Worm (Caenorhabditis elegans) whole organism, midembryonic: ENCODE data around the gene C15H7.3.

ENCODE experiments used
- T22C8.4 ChIP-seq: fragments of 200-800 bp; sonication (Bioruptor generic); IDR thresholded peaks from 2 replicates; pipeline ENCODE4 v1.3.6; 2022; ENCODE audit warnings: missing genetic modification characterization, missing compliant biosample characterization
- cog-1 ChIP-seq: sonication (generic microtip); optimal IDR thresholded peaks from 2 replicates; lab custom pipeline; 2016; ENCODE audit warnings: missing genetic modification characterization, missing compliant biosample characterization
- flt-1 ChIP-seq: fragments of 200-800 bp; sonication (Bioruptor generic); IDR thresholded peaks from 2 replicates; pipeline ENCODE4 v1.3.6; 2022; ENCODE audit warnings: missing genetic modification characterization, missing compliant biosample characterization
- klf-2 ChIP-seq: fragments of 200-800 bp; sonication (Bioruptor generic); conservative IDR thresholded peaks from 2 replicates; pipeline ENCODE4 v1.3.6; 2022; ENCODE audit warnings: missing genetic modification reagents, missing genetic modification characterization, missing compliant biosample characterization
- med-1 ChIP-seq: sonication (generic microtip); optimal IDR thresholded peaks from 2 replicates; lab custom pipeline; 2017; ENCODE audit warnings: missing genetic modification characterization, mild to moderate bottlenecking, missing compliant biosample characterization, antibody characterized with exemption, missing genetic modification reagents; ENCODE audit not compliant: insufficient read depth
- ref-1 ChIP-seq: fragments of 200-800 bp; sonication (Bioruptor generic); conservative IDR thresholded peaks from 2 replicates; pipeline ENCODE4 v1.3.6; 2022; ENCODE audit warnings: missing genetic modification reagents, missing genetic modification characterization, missing compliant biosample characterization
- tab-1 ChIP-seq: fragments of 200-800 bp; sonication (Bioruptor generic); IDR thresholded peaks from 2 replicates; pipeline ENCODE4 v1.3.6; 2022; ENCODE audit warnings: missing genetic modification characterization, missing compliant biosample characterization
- ztf-23 ChIP-seq: fragments of 200-800 bp; sonication (Bioruptor generic); IDR thresholded peaks from 2 replicates; pipeline ENCODE4 v1.3.6; 2022; ENCODE audit warnings: missing genetic modification reagents, missing genetic modification characterization, missing compliant biosample characterization
- ztf-29 ChIP-seq: fragments of 200-800 bp; sonication (Bioruptor generic); IDR thresholded peaks from 2 replicates; pipeline ENCODE4 v1.3.6; 2022; ENCODE audit warnings: missing genetic modification reagents, missing genetic modification characterization, missing compliant biosample characterization

Gene C15H7.3

DNA sequence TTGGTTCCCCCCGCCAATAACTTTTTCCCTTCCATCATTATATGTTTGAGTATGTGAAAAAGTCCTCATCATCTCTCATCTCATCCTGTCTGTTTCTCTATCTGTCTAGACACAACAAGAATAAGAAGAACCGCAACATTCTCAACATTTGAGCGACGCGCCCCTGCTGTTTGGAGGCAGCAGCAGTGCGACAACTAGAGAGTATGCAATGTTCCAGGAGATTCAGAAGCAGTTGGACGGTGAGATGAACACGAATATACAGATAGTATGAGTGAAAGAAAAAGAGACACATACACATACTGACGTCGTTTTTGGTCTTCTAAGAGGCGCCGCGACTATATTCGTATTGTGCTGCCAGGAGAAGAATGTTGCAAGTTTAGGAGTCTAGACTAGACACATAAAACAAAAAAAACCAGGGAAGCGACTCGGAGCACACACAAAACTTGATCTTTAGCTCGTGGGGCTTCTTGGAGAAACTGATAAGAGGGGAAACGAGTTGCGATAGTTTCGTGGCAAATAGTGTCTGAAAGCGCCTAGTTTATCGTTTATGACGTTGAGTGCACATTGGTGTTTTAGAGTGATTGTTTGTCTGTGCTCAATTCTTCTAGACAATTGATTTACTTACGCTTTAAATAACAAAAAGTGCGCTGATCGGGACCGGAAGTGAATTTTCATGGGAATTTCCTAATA lies 13.9 kb upstream of the C15H7.3 start:
- TF ChIP-seq tab-1 = no peak
- no peak for TF ChIP-seq med-1
- TF ChIP-seq ztf-29 (GFP tag; lab: Robert Waterston, UW) = no peak
- TF ChIP-seq ref-1 (GFP tag; lab: Robert Waterston, UW) = no peak
- TF ChIP-seq T22C8.4 (GFP tag; lab: Robert Waterston, UW) = no peak
- TF ChIP-seq ztf-23 (GFP tag; lab: Robert Waterston, UW) = no peak
- TF ChIP-seq flt-1 = no peak
- no peak for TF ChIP-seq klf-2

DNA sequence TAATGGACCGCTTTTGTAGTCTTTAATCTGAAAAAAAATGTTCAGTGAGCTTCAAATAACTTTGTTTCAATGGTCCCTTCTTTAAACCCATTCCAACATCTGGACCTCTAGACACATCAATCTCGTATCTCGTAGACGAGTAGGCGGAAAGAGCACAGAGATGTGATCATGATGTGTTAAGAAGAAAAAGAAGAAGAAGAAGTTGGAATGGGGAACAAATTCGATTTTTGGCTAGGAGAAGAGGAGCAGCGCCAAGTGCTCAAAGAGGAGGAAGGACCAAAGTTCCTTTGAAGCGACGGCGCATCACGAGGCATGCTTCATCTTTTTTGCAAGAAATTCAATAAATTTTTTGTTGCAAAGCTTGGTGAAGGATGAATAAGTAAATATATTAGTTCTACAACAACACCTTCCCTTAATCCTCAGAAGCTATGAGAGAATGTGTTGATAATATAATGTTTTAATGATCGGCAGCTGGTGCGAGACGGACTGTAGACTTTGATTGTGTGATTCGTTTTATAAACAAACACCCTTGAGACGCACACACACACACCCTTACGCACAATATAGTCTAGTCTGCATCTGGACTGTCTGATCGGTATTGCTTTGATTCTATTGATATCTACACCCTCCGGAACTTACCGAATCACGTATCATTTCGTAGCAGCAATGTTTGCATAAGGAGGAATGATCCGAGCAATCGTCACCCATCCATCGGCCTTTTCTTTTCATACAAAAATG lies 12.9 kb upstream of the C15H7.3 start:
- TF ChIP-seq T22C8.4 (GFP tag; lab: Robert Waterston, UW) = no peak
- TF ChIP-seq ztf-23 (GFP tag; lab: Robert Waterston, UW) = no peak
- TF ChIP-seq flt-1 = no peak
- no peak for TF ChIP-seq ref-1 (GFP tag; lab: Robert Waterston, UW)
- TF ChIP-seq klf-2 = no peak
- no peak for TF ChIP-seq med-1

DNA sequence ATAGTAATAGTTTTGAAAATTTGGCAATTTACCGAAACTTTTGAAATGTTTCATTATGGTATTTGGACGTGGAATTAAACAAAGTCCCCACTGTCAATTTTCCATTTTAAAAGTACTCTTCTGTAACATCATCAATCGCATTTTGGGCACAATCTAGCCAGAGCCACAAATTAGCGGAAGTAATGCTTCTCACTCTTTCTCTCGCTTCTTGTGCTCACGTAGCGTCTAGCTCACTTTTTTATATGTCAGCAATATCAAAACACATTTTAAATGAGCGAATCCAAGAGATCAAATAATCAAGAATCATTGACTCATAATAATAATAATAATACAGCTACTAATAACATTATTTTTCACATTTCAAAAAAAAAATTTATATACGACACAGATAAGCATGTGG lies 12.2 kb upstream of the C15H7.3 start:
- TF ChIP-seq med-1 (no peak), T22C8.4 (GFP tag; lab: Robert Waterston, UW) (no peak), cog-1 (tag; lab: Kevin White, UChicago) (no peak), klf-2 (no peak), flt-1 (no peak), ztf-23 (GFP tag; lab: Robert Waterston, UW) (no peak), ref-1 (GFP tag; lab: Robert Waterston, UW) (no peak), ztf-29 (GFP tag; lab: Robert Waterston, UW) (no peak), tab-1 (no peak)

DNA sequence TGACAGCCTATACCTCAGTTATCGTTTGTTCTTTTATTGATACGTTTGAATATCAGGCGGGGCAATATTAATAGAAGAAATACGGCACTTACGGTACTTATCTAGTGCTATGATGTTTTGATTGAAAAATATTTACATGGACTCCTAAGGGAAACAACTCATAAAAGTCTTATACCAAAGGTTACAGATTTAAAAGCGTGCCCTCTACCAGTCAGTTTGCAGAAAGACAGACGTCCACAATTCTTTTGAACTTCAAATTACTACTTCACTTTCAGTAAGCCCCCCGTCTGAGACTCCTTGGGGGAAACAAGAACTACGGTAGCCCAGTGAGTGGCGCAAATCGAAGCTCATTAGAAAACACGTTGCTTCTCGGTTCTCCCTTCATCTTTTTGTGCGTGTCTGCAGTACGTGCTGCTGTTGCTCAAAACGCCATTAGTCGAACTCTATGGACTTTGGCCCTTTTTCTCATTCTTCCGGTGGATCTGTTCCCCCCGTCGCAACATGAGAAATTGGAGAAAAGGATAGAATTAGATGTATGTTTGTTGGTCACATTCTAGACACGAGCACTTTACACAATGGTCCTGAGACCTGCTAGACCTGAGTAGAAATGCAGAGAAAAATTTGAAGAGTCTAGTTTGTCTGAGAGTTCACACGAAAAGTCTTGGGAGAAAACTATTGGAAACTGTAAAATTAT lies 10.6 kb upstream of the C15H7.3 start:
- TF ChIP-seq cog-1 (tag; lab: Kevin White, UChicago) (no peak), klf-2 (no peak), med-1 (no peak), ztf-23 (GFP tag; lab: Robert Waterston, UW) (no peak)

DNA sequence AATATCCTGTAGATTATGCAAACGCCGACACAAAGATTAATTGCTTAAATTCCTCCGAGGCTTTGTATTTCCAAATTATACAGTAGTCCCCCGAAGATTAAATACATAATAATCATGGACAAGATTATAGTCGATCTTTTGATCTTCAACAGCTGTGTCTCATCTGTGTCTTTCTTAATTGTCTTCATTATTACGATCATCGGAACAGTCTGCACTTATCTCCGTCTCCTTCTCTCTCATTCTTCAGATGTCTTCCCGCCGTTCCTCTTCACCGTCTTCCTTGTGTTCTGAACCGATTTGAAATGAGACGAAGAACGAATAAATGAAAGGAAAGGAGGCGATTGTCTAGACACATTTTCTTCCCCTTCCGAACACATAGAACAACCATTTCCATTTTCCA lies 9.3 kb upstream of the C15H7.3 start:
- TF ChIP-seq ref-1 (GFP tag; lab: Robert Waterston, UW) (no peak), tab-1 (no peak), ztf-23 (GFP tag; lab: Robert Waterston, UW) (no peak), cog-1 (tag; lab: Kevin White, UChicago) (no peak), med-1 (no peak), klf-2 (no peak), flt-1 (no peak), T22C8.4 (GFP tag; lab: Robert Waterston, UW) (no peak), ztf-29 (GFP tag; lab: Robert Waterston, UW) (no peak)

DNA sequence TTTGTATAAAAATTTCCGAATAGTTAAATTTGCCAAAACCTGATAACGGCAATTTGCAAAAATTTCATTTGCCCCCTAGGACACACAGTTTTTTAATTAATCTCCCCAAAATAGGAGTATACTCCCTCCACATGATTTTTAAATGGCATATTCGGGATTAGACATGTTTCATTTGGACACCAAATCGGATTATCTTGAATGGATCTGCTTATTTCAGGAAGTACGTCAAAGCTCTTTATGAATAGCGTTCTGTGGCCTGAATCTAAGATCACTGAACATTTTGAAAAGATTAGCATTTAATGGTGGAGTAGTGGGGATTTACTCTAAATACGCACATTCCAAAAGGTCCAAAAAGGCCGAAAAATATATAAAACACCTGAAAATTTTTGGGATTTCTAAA lies 6.8 kb upstream of the C15H7.3 start:
- TF ChIP-seq flt-1 (no peak), med-1 (no peak), ref-1 (GFP tag; lab: Robert Waterston, UW) (no peak), ztf-29 (GFP tag; lab: Robert Waterston, UW) (no peak), cog-1 (tag; lab: Kevin White, UChicago) (no peak), tab-1 (no peak), T22C8.4 (GFP tag; lab: Robert Waterston, UW) (no peak), ztf-23 (GFP tag; lab: Robert Waterston, UW) (no peak), klf-2 (no peak)

DNA sequence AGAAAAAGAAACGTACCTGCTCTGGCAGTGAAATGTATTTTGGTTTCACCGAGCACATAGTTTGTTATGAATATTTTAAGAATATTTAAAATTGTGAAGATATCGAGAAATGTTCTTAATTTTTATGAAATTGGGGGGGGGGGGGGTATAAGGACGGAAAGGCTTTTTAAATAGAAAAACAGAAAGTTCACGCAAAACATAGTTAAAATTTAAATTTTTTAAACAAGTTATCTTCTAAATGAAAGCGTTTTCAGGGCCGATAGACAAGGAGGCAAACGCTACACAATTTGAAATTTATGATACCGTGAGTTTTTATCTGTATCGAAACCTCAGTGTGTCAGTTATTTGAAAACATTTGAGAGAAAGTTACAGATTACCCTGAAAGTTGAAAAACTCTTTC lies 4.0 kb upstream of the C15H7.3 start, which contains the start of gene C15H7.4:
C15H7.4 (minus strand) TSS at position 101 of the 400 bp plus-strand sequence.
- TF ChIP-seq flt-1 (no peak), ztf-29 (GFP tag; lab: Robert Waterston, UW) (no peak), ref-1 (GFP tag; lab: Robert Waterston, UW) (no peak), tab-1 (no peak), med-1 (no peak), klf-2 (no peak), T22C8.4 (GFP tag; lab: Robert Waterston, UW) (no peak), cog-1 (tag; lab: Kevin White, UChicago) (no peak), ztf-23 (GFP tag; lab: Robert Waterston, UW) (no peak)

DNA sequence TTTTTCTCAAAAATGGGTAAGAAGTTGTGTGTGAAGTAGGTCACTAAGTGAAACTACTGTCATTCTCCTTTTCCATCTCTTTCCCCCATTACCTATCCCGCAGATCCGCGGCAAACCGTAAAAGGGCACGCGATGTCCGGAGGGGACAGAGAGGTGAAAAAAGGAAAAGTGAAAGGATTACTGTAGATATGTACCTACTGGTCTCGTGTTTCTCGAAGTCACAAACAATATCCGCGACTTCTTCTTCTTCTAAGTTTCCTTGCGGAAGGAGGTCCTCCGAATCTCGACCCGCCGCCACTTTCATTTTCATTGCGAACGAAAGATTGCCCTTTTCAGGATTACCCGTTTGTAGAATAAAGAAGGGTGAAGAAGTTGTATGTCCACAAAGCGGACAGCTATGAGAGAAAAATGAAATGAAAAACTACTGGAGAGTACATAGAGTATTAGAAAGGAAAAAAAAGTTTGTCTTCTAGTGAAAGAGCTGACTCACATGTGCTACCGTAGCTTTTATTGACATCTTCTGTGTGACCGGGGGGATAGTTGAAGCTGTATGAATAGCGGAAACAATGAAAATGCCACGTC lies 5.2 kb downstream of the C15H7.3 start:
- TF ChIP-seq ztf-23 (GFP tag; lab: Robert Waterston, UW) = no peak

DNA sequence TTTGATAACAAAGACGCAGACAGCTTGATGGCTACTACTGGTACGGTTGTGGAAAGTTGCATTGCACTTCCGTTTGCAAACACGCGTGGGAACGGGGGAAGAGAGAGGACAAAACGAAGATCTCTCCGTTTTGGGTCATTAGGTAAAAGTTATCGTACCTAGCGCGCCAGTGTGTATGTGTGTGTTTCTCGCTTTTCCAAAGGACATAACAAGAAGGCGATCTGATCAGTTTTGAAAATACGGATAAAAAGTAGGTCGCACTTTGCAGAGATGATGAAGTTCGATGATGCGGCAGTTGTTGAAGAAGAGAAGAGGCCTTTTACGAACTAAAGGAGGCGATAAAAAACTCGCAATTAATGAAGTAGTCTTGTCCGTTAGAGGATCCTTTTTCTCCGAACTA lies 6.7 kb downstream of the C15H7.3 start:
- TF ChIP-seq tab-1 (no peak), flt-1 (no peak), ref-1 (GFP tag; lab: Robert Waterston, UW) (no peak), ztf-29 (GFP tag; lab: Robert Waterston, UW) (no peak), klf-2 (no peak), cog-1 (tag; lab: Kevin White, UChicago) (no peak), med-1 (no peak), T22C8.4 (GFP tag; lab: Robert Waterston, UW) (no peak), ztf-23 (GFP tag; lab: Robert Waterston, UW) (no peak)

DNA sequence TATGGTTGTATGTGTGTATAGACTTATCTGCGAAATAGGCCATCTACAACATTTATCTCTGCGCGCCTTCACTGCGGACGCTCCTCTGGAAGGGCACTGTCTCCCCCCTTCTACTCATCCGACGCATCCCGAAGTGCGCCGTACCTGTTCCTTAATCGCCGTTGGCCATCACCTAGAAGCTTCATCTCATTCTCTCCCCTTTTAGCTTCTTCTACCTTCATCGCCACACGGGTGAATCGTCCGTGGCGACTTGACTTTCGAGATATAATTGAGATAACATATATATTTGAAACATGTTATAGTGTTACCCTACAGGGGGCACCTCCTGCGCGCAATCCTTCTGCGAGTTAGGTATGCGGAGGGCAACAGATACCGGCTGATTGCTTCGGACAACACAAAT lies 9.7 kb downstream of the C15H7.3 start:
- TF ChIP-seq klf-2 = no peak
- no peak for TF ChIP-seq T22C8.4 (GFP tag; lab: Robert Waterston, UW)
- no peak for TF ChIP-seq cog-1 (tag; lab: Kevin White, UChicago)
- TF ChIP-seq ref-1 (GFP tag; lab: Robert Waterston, UW) = no peak
- TF ChIP-seq med-1 = no peak
- TF ChIP-seq flt-1 = no peak
- no peak for TF ChIP-seq tab-1
- no peak for TF ChIP-seq ztf-29 (GFP tag; lab: Robert Waterston, UW)
- no peak for TF ChIP-seq ztf-23 (GFP tag; lab: Robert Waterston, UW)
